Fruit fly (Drosophila melanogaster) whole organism, wandering third instar larva: Measurements from ENCODE around the gene CG15333.

Source experiments
- Abd-B ChIP-seq: fragments of >200 bp; optimal IDR thresholded peaks from 2 replicates; lab custom pipeline; 2017; ENCODE audit warnings: missing biosample characterization, missing genetic modification characterization
- CG32264 ChIP-seq: fragments of 200-800 bp; sonication (Bioruptor generic); optimal IDR thresholded peaks from 2 replicates; lab custom pipeline; 2016; ENCODE audit warnings: missing biosample characterization, missing genetic modification characterization
- CG9705 ChIP-seq: fragments of 200-800 bp; sonication (Bioruptor generic); optimal IDR thresholded peaks from 2 replicates; lab custom pipeline; 2018; ENCODE audit warnings: missing biosample characterization, mild to moderate bottlenecking, missing genetic modification characterization
- CrebA ChIP-seq: fragments of 200-800 bp; sonication (Bioruptor generic); optimal IDR thresholded peaks from 2 replicates; lab custom pipeline; 2016; ENCODE audit warnings: missing biosample characterization, mild to moderate bottlenecking, missing genetic modification characterization, borderline replicate concordance
- Dfd ChIP-seq: fragments of >200 bp; optimal IDR thresholded peaks from 2 replicates; lab custom pipeline; 2017; ENCODE audit warnings: missing biosample characterization, missing genetic modification characterization
- Dif ChIP-seq: fragments of 200-275, 200-300 bp; sonication (Bioruptor generic); optimal IDR thresholded peaks from 2 replicates; lab custom pipeline; 2018; ENCODE audit warnings: missing biosample characterization, missing genetic modification characterization; ENCODE audit not compliant: partially characterized antibody
- GATAd ChIP-seq: sonication (Bioruptor generic); optimal IDR thresholded peaks from 2 replicates; lab custom pipeline; 2016; ENCODE audit warnings: missing biosample characterization, missing genetic modification characterization
- HLH106 ChIP-seq: fragments of 200-800 bp; optimal IDR thresholded peaks from 3 replicates; lab custom pipeline; 2019; ENCODE audit warnings: missing biosample characterization, mild to moderate bottlenecking, missing genetic modification characterization, moderate library complexity
- Hnf4 ChIP-seq: fragments of 200-800 bp; sonication (Bioruptor generic); optimal IDR thresholded peaks from 2 replicates; lab custom pipeline; 2016; ENCODE audit warnings: missing biosample characterization, mild to moderate bottlenecking, missing genetic modification characterization
- Hr78 ChIP-seq: fragments of >200 bp; optimal IDR thresholded peaks from 2 replicates; lab custom pipeline; 2017; ENCODE audit warnings: missing biosample characterization, missing genetic modification characterization
- Hr83 ChIP-seq: fragments of 200-300 bp; sonication (Bioruptor generic); optimal IDR thresholded peaks from 2 replicates; lab custom pipeline; 2016; ENCODE audit warnings: missing biosample characterization, mild to moderate bottlenecking, missing genetic modification characterization, moderate library complexity; ENCODE audit not compliant: poor library complexity, severe bottlenecking
- Jra ChIP-seq: sonication (Bioruptor generic); optimal IDR thresholded peaks from 2 replicates; lab custom pipeline; 2016; ENCODE audit warnings: missing biosample characterization, missing genetic modification characterization
- Mio ChIP-seq: sonication (Bioruptor generic); optimal IDR thresholded peaks from 2 replicates; lab custom pipeline; 2016; ENCODE audit warnings: missing biosample characterization, missing genetic modification characterization
- Myc ChIP-seq: fragments of >200 bp; optimal IDR thresholded peaks from 2 replicates; lab custom pipeline; 2017
- N ChIP-seq: fragments of >200 bp; optimal IDR thresholded peaks from 2 replicates; lab custom pipeline; 2018; ENCODE audit warnings: missing biosample characterization, missing external identifiers, missing genetic modification characterization
- OdsH ChIP-seq: fragments of 200-800 bp; sonication (Bioruptor generic); optimal IDR thresholded peaks from 2 replicates; lab custom pipeline; 2016; ENCODE audit warnings: missing biosample characterization, mild to moderate bottlenecking, missing genetic modification characterization
- Rel ChIP-seq, 2 experiments: fragments of 200-800 bp; sonication (Bioruptor generic) in 1 of 2; optimal IDR thresholded peaks; 2 replicates in 1 of 2; 3 replicates in 1 of 2; lab custom pipeline; 2016 to 2019; ENCODE audit warnings: mild to moderate bottlenecking in 2 of 2, missing biosample characterization in 2 of 2, missing genetic modification characterization in 2 of 2, moderate library complexity in 1 of 2
- Sp1 ChIP-seq: fragments of 200-800 bp; sonication (Bioruptor generic); optimal IDR thresholded peaks from 3 replicates; lab custom pipeline; 2019; ENCODE audit warnings: missing biosample characterization, mild to moderate bottlenecking, missing genetic modification characterization, moderate library complexity
- Vsx2 ChIP-seq: fragments of 200-300, 225-300 bp; sonication (Bioruptor generic); optimal IDR thresholded peaks from 2 replicates; lab custom pipeline; 2018; ENCODE audit warnings: missing biosample characterization, missing genetic modification characterization; ENCODE audit not compliant: partially characterized antibody
- br ChIP-seq: fragments of 200-800 bp; sonication (Bioruptor generic); optimal IDR thresholded peaks from 2 replicates; lab custom pipeline; 2016; ENCODE audit warnings: missing biosample characterization, missing genetic modification characterization
- brk ChIP-seq: fragments of 200-800 bp; sonication (Bioruptor generic); optimal IDR thresholded peaks from 2 replicates; lab custom pipeline; 2016; ENCODE audit warnings: missing biosample characterization, mild to moderate bottlenecking, missing genetic modification characterization
- dl ChIP-seq, 2 experiments: fragments of 175-275, 200-275 bp in 1 of 2; fragments of 200-275 bp in 1 of 2; sonication (Bioruptor generic); optimal IDR thresholded peaks; lab custom pipeline; 2018; ENCODE audit warnings: mild to moderate bottlenecking in 2 of 2, missing biosample characterization in 2 of 2, missing genetic modification characterization in 2 of 2, moderate library complexity in 2 of 2; ENCODE audit not compliant: partially characterized antibody in 2 of 2, insufficient read depth in 1 of 2
- dmrt93B ChIP-seq: fragments of 200-800 bp; sonication (Bioruptor generic); optimal IDR thresholded peaks from 2 replicates; lab custom pipeline; 2018; ENCODE audit warnings: missing biosample characterization, mild to moderate bottlenecking, missing genetic modification characterization
- dsf ChIP-seq: sonication (Bioruptor generic); optimal IDR thresholded peaks from 2 replicates; lab custom pipeline; 2016; ENCODE audit warnings: missing biosample characterization, missing genetic modification characterization, borderline replicate concordance
- ey ChIP-seq: fragments of 200-800 bp; sonication (Bioruptor generic); optimal IDR thresholded peaks from 2 replicates; lab custom pipeline; 2016; ENCODE audit warnings: missing biosample characterization, missing genetic modification characterization
- foxo ChIP-seq, 2 experiments: fragments of 200-800 bp; sonication (Bioruptor generic); optimal IDR thresholded peaks; 2 replicates in 1 of 2; 3 replicates in 1 of 2; lab custom pipeline; 2016 to 2017; ENCODE audit warnings: missing biosample characterization in 2 of 2, missing genetic modification characterization in 2 of 2
- fru ChIP-seq: fragments of 200-800 bp; sonication (Bioruptor generic); optimal IDR thresholded peaks from 3 replicates; lab custom pipeline; 2016; ENCODE audit warnings: missing biosample characterization, mild to moderate bottlenecking, missing genetic modification characterization
- h ChIP-seq: fragments of 200-800 bp; sonication (Bioruptor generic); optimal IDR thresholded peaks from 3 replicates; lab custom pipeline; 2016; ENCODE audit warnings: missing biosample characterization, mild to moderate bottlenecking, missing genetic modification characterization
- jim ChIP-seq: fragments of 175-275, 200-325 bp; sonication (Bioruptor generic); optimal IDR thresholded peaks from 2 replicates; lab custom pipeline; 2016; ENCODE audit warnings: missing biosample characterization, mild to moderate bottlenecking, missing genetic modification characterization
- lola ChIP-seq: fragments of >200 bp; optimal IDR thresholded peaks from 2 replicates; lab custom pipeline; 2017; ENCODE audit warnings: missing biosample characterization, missing genetic modification characterization
- pan ChIP-seq: fragments of >200 bp; optimal IDR thresholded peaks from 2 replicates; lab custom pipeline; 2017
- psq ChIP-seq: fragments of 200-800 bp; sonication (Bioruptor generic); optimal IDR thresholded peaks from 3 replicates; lab custom pipeline; 2017; ENCODE audit warnings: missing biosample characterization, mild to moderate bottlenecking, missing genetic modification characterization, moderate library complexity
- rgr ChIP-seq: fragments of 200-800 bp; sonication (Bioruptor generic); optimal IDR thresholded peaks from 3 replicates; lab custom pipeline; 2016; ENCODE audit warnings: missing biosample characterization, mild to moderate bottlenecking, missing genetic modification characterization
- sage ChIP-seq: fragments of 200-800 bp; sonication (Bioruptor generic); optimal IDR thresholded peaks from 2 replicates; lab custom pipeline; 2016; ENCODE audit warnings: missing biosample characterization, mild to moderate bottlenecking, missing genetic modification characterization
- sv ChIP-seq: fragments of 200-800 bp; sonication (Bioruptor generic); optimal IDR thresholded peaks from 3 replicates; lab custom pipeline; 2016; ENCODE audit warnings: missing biosample characterization, missing genetic modification characterization
- tai ChIP-seq: sonication (Bioruptor generic); optimal IDR thresholded peaks from 2 replicates; lab custom pipeline; 2016; ENCODE audit warnings: missing biosample characterization, missing genetic modification characterization
- usp ChIP-seq: fragments of >200 bp; optimal IDR thresholded peaks from 2 replicates; lab custom pipeline; 2017; ENCODE audit warnings: missing biosample characterization, missing genetic modification characterization
- woc ChIP-seq: sonication (Bioruptor generic); optimal IDR thresholded peaks from 2 replicates; lab custom pipeline; 2016; ENCODE audit warnings: missing biosample characterization, mild to moderate bottlenecking, missing genetic modification characterization

Gene CG15333

dm6 chrX:8060148-8060920 is 39.2 kb upstream of the CG15333 start:
- no peak for TF ChIP-seq Rel (GFP tag; optimal IDR thresholded peaks at IDR 0.05; lab: Kevin White, UChicago)
- TF ChIP-seq Rel (tag; optimal IDR thresholded peaks at IDR 0.05; lab: Kevin White, UChicago), result peak; percentile 11
- no peak for TF ChIP-seq CG9705 (GFP tag; lab: Kevin White, UChicago)
- TF ChIP-seq psq (GFP tag; lab: Kevin White, UChicago), result peak; percentile 72
- peak; percentile 92 for TF ChIP-seq fru (GFP tag; lab: Kevin White, UChicago)
- TF ChIP-seq jim (GFP tag; lab: Kevin White, UChicago), result peak; percentile 83

dm6 chrX:8059629-8060028 is 38.5 kb upstream of the CG15333 start:
- TF ChIP-seq CrebA (GFP tag; lab: Kevin White, UChicago), result no peak
- no peak for TF ChIP-seq ey (GFP tag; lab: Kevin White, UChicago)
- TF ChIP-seq sv (GFP tag; lab: Kevin White, UChicago), result no peak
- TF ChIP-seq fru (GFP tag; lab: Kevin White, UChicago), result no peak
- no peak for TF ChIP-seq brk (GFP tag; lab: Kevin White, UChicago)
- TF ChIP-seq HLH106 (tag; lab: Kevin White, UChicago), result no peak
- TF ChIP-seq Vsx2 (GFP tag; lab: Kevin White, UChicago), result no peak
- no peak for TF ChIP-seq pan (lab: Kevin White, UChicago)
- TF ChIP-seq woc (GFP tag; lab: Kevin White, UChicago), result no peak
- no peak for TF ChIP-seq OdsH (GFP tag; lab: Kevin White, UChicago)
- TF ChIP-seq dmrt93B (GFP tag; lab: Kevin White, UChicago), result no peak
- no peak for TF ChIP-seq GATAd (GFP tag; lab: Kevin White, UChicago)
- TF ChIP-seq Myc (lab: Kevin White, UChicago), result no peak
- TF ChIP-seq tai (GFP tag; lab: Kevin White, UChicago), result no peak
- TF ChIP-seq jim (GFP tag; lab: Kevin White, UChicago), result no peak
- TF ChIP-seq br (GFP tag; lab: Kevin White, UChicago), result no peak
- TF ChIP-seq CG32264 (GFP tag; lab: Kevin White, UChicago), result no peak
- TF ChIP-seq Dfd (GFP tag; lab: Kevin White, UChicago), result no peak
- TF ChIP-seq Abd-B, result no peak
- TF ChIP-seq h (GFP tag; lab: Kevin White, UChicago), result no peak

- TF ChIP-seq Abd-B (no peak), dmrt93B (GFP tag; lab: Kevin White, UChicago) (no peak), pan (lab: Kevin White, UChicago) (no peak), Myc (lab: Kevin White, UChicago) (no peak), Jra (GFP tag; lab: Kevin White, UChicago) (peak; percentile 65), h (GFP tag; lab: Kevin White, UChicago) (peak; percentile 78), Dfd (GFP tag; lab: Kevin White, UChicago) (no peak), lola (no peak), brk (GFP tag; lab: Kevin White, UChicago) (peak; percentile 70), GATAd (GFP tag; lab: Kevin White, UChicago) (no peak), dl (GFP tag; optimal IDR thresholded peaks at IDR 0.05; lab: Kevin White, UChicago; ENCODE audit: insufficient read depth in 1 of 2, partially characterized antibody in 2 of 2) (peak in 1 of 2 experiments; percentile 76), HLH106 (tag; lab: Kevin White, UChicago) (no peak), fru (GFP tag; lab: Kevin White, UChicago) (peak; percentile 37), woc (GFP tag; lab: Kevin White, UChicago) (no peak), jim (GFP tag; lab: Kevin White, UChicago) (no peak), sv (GFP tag; lab: Kevin White, UChicago) (no peak), CrebA (GFP tag; lab: Kevin White, UChicago) (peak; percentile 77), Mio (GFP tag; lab: Kevin White, UChicago) (no peak), Hr78 (GFP tag; lab: Kevin White, UChicago) (no peak), rgr (GFP tag; lab: Kevin White, UChicago) (peak; percentile 33), Hr83 (GFP tag; lab: Kevin White, UChicago) (peak; percentile 53), OdsH (GFP tag; lab: Kevin White, UChicago) (no peak), ey (GFP tag; lab: Kevin White, UChicago) (no peak), Vsx2 (GFP tag; lab: Kevin White, UChicago) (no peak), N (GFP tag; lab: Kevin White, UChicago) (peak; percentile 31), tai (GFP tag; lab: Kevin White, UChicago) (no peak), foxo (GFP tag; optimal IDR thresholded peaks at IDR 0.05; lab: Kevin White, UChicago) (peak; percentile 6 to 20), Dif (GFP tag; lab: Kevin White, UChicago) (peak; percentile 23), CG9705 (GFP tag; lab: Kevin White, UChicago) (no peak), Rel (GFP tag; optimal IDR thresholded peaks at IDR 0.05; lab: Kevin White, UChicago) (peak; percentile 22), Rel (tag; optimal IDR thresholded peaks at IDR 0.05; lab: Kevin White, UChicago) (peak; percentile 85), Hnf4 (GFP tag; lab: Kevin White, UChicago) (peak; percentile 59), Sp1 (GFP tag; lab: Kevin White, UChicago) (peak; percentile 13), br (GFP tag; lab: Kevin White, UChicago) (peak; percentile 23), dsf (GFP tag; lab: Kevin White, UChicago) (no peak), usp (no peak), CG32264 (GFP tag; lab: Kevin White, UChicago) (no peak), psq (GFP tag; lab: Kevin White, UChicago) (peak; percentile 52), sage (GFP tag; lab: Kevin White, UChicago) (no peak)
Observed at dm6 chrX:8058446-8058900, 37.3 kb upstream of the CG15333 start.
